Worm (Caenorhabditis elegans) whole organism, L1 larva: ENCODE results near the gene sra-26.

Experiments used
- C16A3.4 ChIP-seq: fragments of 150-350 bp; optimal IDR thresholded peaks from 2 replicates; lab custom pipeline; 2014; ENCODE audit warnings: missing biosample characterization, missing genetic modification characterization
- Y116A8C.19 ChIP-seq: sonication (generic microtip); optimal IDR thresholded peaks from 2 replicates; lab custom pipeline; 2016; ENCODE audit warnings: missing compliant biosample characterization, missing genetic modification characterization, borderline replicate concordance
- aly-2 ChIP-seq: fragments of 150-350 bp; optimal IDR thresholded peaks from 2 replicates; lab custom pipeline; 2014; ENCODE audit warnings: missing biosample characterization, missing genetic modification characterization
- ama-1 ChIP-seq: fragments of 150-350 bp; optimal IDR thresholded peaks from 2 replicates; lab custom pipeline; 2014
- blmp-1 ChIP-seq: fragments of 150-350 bp; optimal IDR thresholded peaks from 2 replicates; lab custom pipeline; 2014; ENCODE audit warnings: missing biosample characterization, missing genetic modification characterization
- ceh-8 ChIP-seq: fragments of 200-800 bp; sonication (Bioruptor generic); optimal IDR thresholded peaks from 2 replicates; lab custom pipeline; 2018; ENCODE audit warnings: mild to moderate bottlenecking, missing genetic modification characterization, moderate library complexity, missing compliant biosample characterization
- ceh-82 ChIP-seq, 3 experiments: fragments of 150-350 bp in 1 of 3; sonication (generic microtip) in 2 of 3; optimal IDR thresholded peaks; 2 replicates each; lab custom pipeline; 2014 to 2017; ENCODE audit warnings: missing biosample characterization in 3 of 3, missing genetic modification characterization in 3 of 3
- ceh-90 ChIP-seq: sonication (generic microtip); optimal IDR thresholded peaks from 2 replicates; lab custom pipeline; 2016; ENCODE audit warnings: missing genetic modification characterization, missing compliant biosample characterization
- dpl-1 ChIP-seq, 3 experiments: fragments of 150-350 bp in 2 of 3; sonication (generic microtip) in 1 of 3; optimal IDR thresholded peaks; 2 replicates each; lab custom pipeline; 2014 to 2017; ENCODE audit warnings: missing biosample characterization in 3 of 3, missing genetic modification characterization in 3 of 3, missing genetic modification reagents in 3 of 3
- efl-1 ChIP-seq, 4 experiments: fragments of 150-350 bp; optimal IDR thresholded peaks in 3 of 4; peaks in 1 of 4; 1 replicate in 1 of 4; 2 replicates in 3 of 4; lab custom pipeline; 2014; ENCODE audit warnings: missing biosample characterization in 2 of 4, missing genetic modification characterization in 2 of 4, missing genetic modification reagents in 2 of 4
- efl-3 ChIP-seq: fragments of 200-800 bp; sonication (Bioruptor generic); optimal IDR thresholded peaks from 2 replicates; lab custom pipeline; 2018; ENCODE audit warnings: mild to moderate bottlenecking, missing genetic modification characterization, missing compliant biosample characterization
- elt-2 ChIP-seq: sonication (generic microtip); optimal IDR thresholded peaks from 2 replicates; lab custom pipeline; 2016; ENCODE audit warnings: missing genetic modification characterization, mild to moderate bottlenecking, inconsistent platforms, missing compliant biosample characterization, missing genetic modification reagents
- elt-3 ChIP-seq, 6 experiments: fragments of 150-350 bp in 1 of 6; sonication (generic microtip); optimal IDR thresholded peaks; 2 replicates each; lab custom pipeline; 2017 to 2018; ENCODE audit warnings: missing biosample characterization in 6 of 6, missing genetic modification characterization in 6 of 6, inconsistent platforms in 1 of 6
- ets-5 ChIP-seq: fragments of 200-800 bp; sonication (Bioruptor generic); IDR thresholded peaks from 2 replicates; pipeline ENCODE4 v1.3.6; 2022; ENCODE audit warnings: missing genetic modification characterization, missing compliant biosample characterization
- fkh-10 ChIP-seq: sonication (generic microtip); optimal IDR thresholded peaks from 2 replicates; lab custom pipeline; 2017; ENCODE audit warnings: missing biosample characterization, missing genetic modification reagents, missing genetic modification characterization
- fos-1 ChIP-seq: fragments of 150-350 bp; optimal IDR thresholded peaks from 2 replicates; lab custom pipeline; 2014; ENCODE audit warnings: missing biosample characterization, missing genetic modification characterization
- hlh-17 ChIP-seq: fragments of 200-800 bp; sonication (Bioruptor generic); optimal IDR thresholded peaks from 2 replicates; lab custom pipeline; 2018; ENCODE audit warnings: missing genetic modification characterization, mild to moderate bottlenecking, missing compliant biosample characterization, moderate library complexity, borderline replicate concordance
- irx-1 ChIP-seq: sonication (generic microtip); optimal IDR thresholded peaks from 2 replicates; lab custom pipeline; 2016; ENCODE audit warnings: missing genetic modification characterization, missing compliant biosample characterization
- isw-1 ChIP-seq: fragments of 200-800 bp; sonication (Bioruptor generic); IDR thresholded peaks from 2 replicates; pipeline ENCODE4 v1.3.6; 2022; ENCODE audit warnings: missing genetic modification characterization, missing compliant biosample characterization
- jun-1 ChIP-seq: fragments of 150-350 bp; optimal IDR thresholded peaks from 2 replicates; lab custom pipeline; 2014; ENCODE audit warnings: missing biosample characterization, missing genetic modification reagents, missing genetic modification characterization
- lin-13 ChIP-seq: fragments of 150-350 bp; optimal IDR thresholded peaks from 2 replicates; lab custom pipeline; 2014; ENCODE audit warnings: missing biosample characterization, missing genetic modification reagents, missing genetic modification characterization
- lin-14 ChIP-seq: fragments of 200-800 bp; sonication (Bioruptor generic); optimal IDR thresholded peaks from 2 replicates; lab custom pipeline; 2018; ENCODE audit warnings: mild to moderate bottlenecking, missing genetic modification characterization, moderate library complexity, missing compliant biosample characterization
- lin-15B ChIP-seq: fragments of 150-350 bp; sonication (generic microtip); optimal IDR thresholded peaks from 3 replicates; lab custom pipeline; 2014; ENCODE audit warnings: missing biosample characterization, missing genetic modification characterization
- lin-35 ChIP-seq, 2 experiments: fragments of 150-350 bp; optimal IDR thresholded peaks; 2 replicates each; lab custom pipeline; 2014; ENCODE audit warnings: missing biosample characterization in 2 of 2, missing genetic modification characterization in 2 of 2, missing genetic modification reagents in 2 of 2
- lsy-2 ChIP-seq, 2 experiments: fragments of 150-350 bp; optimal IDR thresholded peaks; 2 replicates each; lab custom pipeline; 2014; ENCODE audit warnings: missing biosample characterization in 2 of 2, missing genetic modification characterization in 2 of 2
- mab-9 ChIP-seq: fragments of 200-800 bp; sonication (Bioruptor generic); IDR thresholded peaks from 2 replicates; pipeline ENCODE4 v1.3.6; 2022; ENCODE audit warnings: missing genetic modification reagents, missing genetic modification characterization, missing compliant biosample characterization
- mdl-1 ChIP-seq, 2 experiments: fragments of 150-350 bp; optimal IDR thresholded peaks; 2 replicates each; lab custom pipeline; 2014 to 2017; ENCODE audit warnings: missing biosample characterization in 2 of 2, missing genetic modification characterization in 2 of 2, inconsistent platforms in 1 of 2
- mef-2 ChIP-seq: fragments of 150-350 bp; optimal IDR thresholded peaks from 2 replicates; lab custom pipeline; 2014; ENCODE audit warnings: missing biosample characterization, missing genetic modification characterization
- mep-1 ChIP-seq: fragments of 150-350 bp; optimal IDR thresholded peaks from 2 replicates; lab custom pipeline; 2014; ENCODE audit warnings: missing biosample characterization, missing genetic modification characterization
- nhr-12 ChIP-seq: sonication (generic microtip); optimal IDR thresholded peaks from 2 replicates; lab custom pipeline; 2017; ENCODE audit warnings: missing biosample characterization, missing genetic modification characterization
- nhr-20 ChIP-seq: sonication (generic microtip); optimal IDR thresholded peaks from 2 replicates; lab custom pipeline; 2016; ENCODE audit warnings: mild to moderate bottlenecking, missing genetic modification characterization, missing compliant biosample characterization
- nhr-47 ChIP-seq: sonication (generic microtip); optimal IDR thresholded peaks from 2 replicates; lab custom pipeline; 2016; ENCODE audit warnings: mild to moderate bottlenecking, missing genetic modification characterization, moderate library complexity, missing compliant biosample characterization
- nhr-71 ChIP-seq: sonication (generic microtip); optimal IDR thresholded peaks from 2 replicates; lab custom pipeline; 2016; ENCODE audit warnings: mild to moderate bottlenecking, missing genetic modification characterization, moderate library complexity, missing compliant biosample characterization
- nhr-76 ChIP-seq: sonication (generic microtip); optimal IDR thresholded peaks from 2 replicates; lab custom pipeline; 2017; ENCODE audit warnings: missing biosample characterization, missing genetic modification characterization
- nhr-77 ChIP-seq: fragments of 150-350 bp; optimal IDR thresholded peaks from 2 replicates; lab custom pipeline; 2014; ENCODE audit warnings: missing biosample characterization, missing genetic modification characterization
- nhr-90 ChIP-seq: sonication (generic microtip); optimal IDR thresholded peaks from 2 replicates; lab custom pipeline; 2016; ENCODE audit warnings: mild to moderate bottlenecking, missing genetic modification characterization, missing compliant biosample characterization; ENCODE audit not compliant: poor library complexity
- rnt-1 ChIP-seq: sonication (generic microtip); optimal IDR thresholded peaks from 2 replicates; lab custom pipeline; 2016; ENCODE audit warnings: mild to moderate bottlenecking, missing genetic modification characterization, moderate library complexity, missing compliant biosample characterization
- skn-1 ChIP-seq: fragments of 150-350 bp; optimal IDR thresholded peaks from 2 replicates; lab custom pipeline; 2014; ENCODE audit warnings: missing biosample characterization, missing genetic modification characterization
- snpc-4 ChIP-seq: fragments of 150-350 bp; optimal IDR thresholded peaks from 2 replicates; lab custom pipeline; 2014; ENCODE audit warnings: missing biosample characterization, missing genetic modification characterization
- sptf-1 ChIP-seq: fragments of 150-350 bp; optimal IDR thresholded peaks from 2 replicates; lab custom pipeline; 2014; ENCODE audit warnings: missing biosample characterization, missing genetic modification characterization
- swsn-7 ChIP-seq: sonication (generic microtip); optimal IDR thresholded peaks from 2 replicates; lab custom pipeline; 2016; ENCODE audit warnings: missing genetic modification characterization, missing compliant biosample characterization
- tbx-2 ChIP-seq: sonication (generic microtip); optimal IDR thresholded peaks from 2 replicates; lab custom pipeline; 2016; ENCODE audit warnings: missing genetic modification characterization, missing compliant biosample characterization
- tlp-1 ChIP-seq: fragments of 150-350 bp; optimal IDR thresholded peaks from 2 replicates; lab custom pipeline; 2014; ENCODE audit warnings: missing biosample characterization, missing genetic modification characterization
- unc-30 ChIP-seq: sonication (generic microtip); optimal IDR thresholded peaks from 2 replicates; lab custom pipeline; 2017; ENCODE audit warnings: missing biosample characterization, missing genetic modification characterization
- unc-62 ChIP-seq: fragments of 150-350 bp; optimal IDR thresholded peaks from 2 replicates; lab custom pipeline; 2014; ENCODE audit warnings: missing biosample characterization, missing genetic modification reagents, missing genetic modification characterization
- unc-98 ChIP-seq: fragments of 200-800 bp; sonication (Bioruptor generic); IDR thresholded peaks from 2 replicates; pipeline ENCODE4 v1.3.6; 2022; ENCODE audit warnings: missing genetic modification characterization, missing compliant biosample characterization
- vab-15 ChIP-seq: sonication (generic microtip); optimal IDR thresholded peaks from 2 replicates; lab custom pipeline; 2017; ENCODE audit warnings: missing genotype, mild to moderate bottlenecking, missing genetic modification characterization, missing compliant biosample characterization
- zag-1 ChIP-seq: fragments of 150-350 bp; optimal IDR thresholded peaks from 2 replicates; lab custom pipeline; 2014; ENCODE audit warnings: missing biosample characterization, missing genetic modification characterization
- zip-4 ChIP-seq: fragments of 200-800 bp; sonication (Bioruptor generic); optimal IDR thresholded peaks from 2 replicates; lab custom pipeline; 2018; ENCODE audit warnings: mild to moderate bottlenecking, missing genetic modification characterization, moderate library complexity, missing compliant biosample characterization
- ztf-11 ChIP-seq, 2 experiments: sonication (generic microtip); optimal IDR thresholded peaks; 2 replicates each; lab custom pipeline; 2016 to 2017; ENCODE audit warnings: missing genetic modification characterization in 2 of 2, missing biosample characterization in 1 of 2, missing compliant biosample characterization in 1 of 2

The sra-26 gene

DNA sequence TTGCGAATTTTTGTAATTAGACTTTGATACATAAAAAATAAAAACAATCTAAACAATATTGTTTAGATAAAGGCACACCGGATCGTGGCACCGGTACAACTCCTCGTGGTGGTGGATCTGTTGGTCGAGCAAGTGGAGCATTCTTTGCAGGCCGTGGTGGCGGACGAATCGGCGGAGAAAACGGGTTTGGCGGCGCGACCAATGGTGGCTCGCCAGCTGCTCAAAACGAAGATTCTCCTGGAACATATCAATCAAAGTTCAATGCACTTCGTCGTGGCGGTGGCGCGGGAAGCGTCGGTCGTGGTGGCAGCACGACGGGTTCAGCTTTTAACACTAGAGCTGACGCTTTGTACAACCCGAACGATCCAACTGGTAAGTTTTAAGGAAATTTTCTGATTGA lies 34.3 kb upstream of the sra-26 start:
- TF ChIP-seq mef-2 (tag; lab: Kevin White, UChicago) (no peak), ceh-90 (no peak), nhr-47 (no peak), hlh-17 (no peak), fkh-10 (no peak), elt-2 (tag; lab: Kevin White, UChicago) (no peak), nhr-20 (tag; lab: Kevin White, UChicago) (no peak), jun-1 (tag; lab: Kevin White, UChicago) (no peak), unc-30 (tag; lab: Kevin White, UChicago) (no peak), lsy-2 (tag; optimal IDR thresholded peaks at IDR 0.05; lab: Kevin White, UChicago) (no peak), C16A3.4 (tag; lab: Kevin White, UChicago) (no peak), nhr-76 (tag; lab: Kevin White, UChicago) (no peak), lin-13 (GFP tag; lab: Kevin White, UChicago) (no peak), lin-15B (no peak), vab-15 (tag; lab: Kevin White, UChicago) (no peak), Y116A8C.19 (tag; lab: Kevin White, UChicago) (no peak), zip-4 (GFP tag; lab: Kevin White, UChicago) (no peak), fos-1 (no peak), elt-3 (tag; optimal IDR thresholded peaks at IDR 0.05; lab: Kevin White, UChicago) (no peak)
- TF ChIP-seq, all 84 proteins: peak for 0

DNA sequence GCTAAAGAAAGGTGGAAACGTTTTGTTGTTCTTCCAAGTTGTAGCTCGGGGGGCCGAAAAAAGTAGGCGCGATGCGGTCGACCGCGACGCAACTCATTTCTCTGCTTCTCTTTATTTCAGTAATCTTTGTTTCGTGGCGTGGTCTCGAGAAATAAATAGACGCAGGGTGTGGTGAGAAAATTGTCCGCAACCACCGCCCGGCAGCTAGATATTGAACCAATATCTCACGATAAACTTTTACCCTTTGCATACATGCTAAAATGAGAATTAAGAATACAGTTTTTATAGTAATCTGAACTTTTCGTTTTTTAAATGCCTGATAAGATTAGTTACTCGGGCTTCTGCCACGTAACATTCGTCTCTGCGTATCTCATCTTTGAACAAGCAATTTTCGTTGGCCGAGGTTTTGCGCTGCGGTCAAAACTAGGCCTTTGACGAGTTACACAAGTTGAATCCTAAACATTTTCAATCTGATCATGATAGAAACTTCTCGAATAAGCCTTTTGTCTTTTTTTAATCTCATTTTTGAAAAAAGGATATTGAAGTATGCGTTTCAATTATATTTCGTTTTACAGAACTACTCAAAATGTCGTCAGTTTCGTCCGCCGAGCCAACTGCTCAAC lies 32.2 kb upstream of the sra-26 start, which contains the start of gene gyf-1:
gyf-1 (plus strand) TSS at position 573 of the 623 bp plus-strand sequence.
- no peak for TF ChIP-seq nhr-90 (tag; lab: Kevin White, UChicago)
- no peak for TF ChIP-seq ama-1
- TF ChIP-seq mdl-1 (tag; optimal IDR thresholded peaks at IDR 0.05; lab: Kevin White, UChicago) = peak in 1 of 2 experiments; percentile 55
- peak; percentile 10 for TF ChIP-seq blmp-1 (tag; lab: Kevin White, UChicago)
- TF ChIP-seq skn-1 (tag; lab: Kevin White, UChicago) = no peak
- no peak for TF ChIP-seq tlp-1 (tag; lab: Kevin White, UChicago)
- TF ChIP-seq elt-2 (tag; lab: Kevin White, UChicago) = peak; percentile 17
- TF ChIP-seq tbx-2 (tag; lab: Kevin White, UChicago) = peak; percentile 24
- no peak for TF ChIP-seq zip-4 (GFP tag; lab: Kevin White, UChicago)
- no peak for TF ChIP-seq efl-3 (GFP tag; lab: Kevin White, UChicago)
- TF ChIP-seq mab-9 (GFP tag; lab: Robert Waterston, UW) = no peak
- TF ChIP-seq nhr-71 (tag; lab: Kevin White, UChicago) = peak; percentile 57
- TF ChIP-seq ceh-90 = no peak
- TF ChIP-seq lin-14 (GFP tag; lab: Kevin White, UChicago) = peak; percentile 76
- no peak for TF ChIP-seq C16A3.4 (tag; lab: Kevin White, UChicago)
- TF ChIP-seq nhr-12 (tag; lab: Kevin White, UChicago) = no peak
- TF ChIP-seq vab-15 (tag; lab: Kevin White, UChicago) = peak; percentile 10
- TF ChIP-seq isw-1 = no peak
- TF ChIP-seq ceh-8 (GFP tag; lab: Kevin White, UChicago) = no peak
- TF ChIP-seq ets-5 (GFP tag; lab: Robert Waterston, UW) = no peak
- TF ChIP-seq sptf-1 (tag; lab: Kevin White, UChicago) = no peak
- peak; percentile 46 for TF ChIP-seq nhr-20 (tag; lab: Kevin White, UChicago)
- TF ChIP-seq nhr-76 (tag; lab: Kevin White, UChicago) = no peak
- TF ChIP-seq lsy-2 (tag; optimal IDR thresholded peaks at IDR 0.05; lab: Kevin White, UChicago) = peak in 1 of 2 experiments; percentile 51
- no peak for TF ChIP-seq snpc-4
- no peak for TF ChIP-seq unc-62 (GFP tag; lab: Kevin White, UChicago)
- TF ChIP-seq rnt-1 (tag; lab: Kevin White, UChicago) = peak; percentile 50
- TF ChIP-seq ztf-11 (tag; optimal IDR thresholded peaks at IDR 0.05; lab: Kevin White, UChicago) = no peak
- peak in 1 of 2 experiments; percentile 32 for TF ChIP-seq lin-35 (GFP tag; optimal IDR thresholded peaks at IDR 0.05; lab: Kevin White, UChicago)
- peak in 1 of 3 experiments; percentile 53 for TF ChIP-seq ceh-82 (tag; optimal IDR thresholded peaks at IDR 0.05; lab: Kevin White, UChicago)
- peak; percentile 30 for TF ChIP-seq swsn-7
- peak; percentile 3 for TF ChIP-seq aly-2
- no peak for TF ChIP-seq zag-1 (tag; lab: Kevin White, UChicago)
- peak; percentile 8 for TF ChIP-seq nhr-77
- peak in 2 of 3 experiments; percentile 5 to 14 for TF ChIP-seq dpl-1 (GFP tag; optimal IDR thresholded peaks at IDR 0.05; lab: Kevin White, UChicago)
- TF ChIP-seq irx-1 (tag; lab: Kevin White, UChicago) = no peak
- no peak for TF ChIP-seq unc-98 (GFP tag; lab: Robert Waterston, UW)
- TF ChIP-seq mep-1 (tag; lab: Kevin White, UChicago) = no peak
- TF ChIP-seq efl-1 (optimal IDR thresholded peaks at IDR 0.05; lab: Kevin White, UChicago) = peak; percentile 36 to 38
- peak; percentile 13 to 29 for TF ChIP-seq efl-1 (GFP tag; optimal IDR thresholded peaks at IDR 0.05 in 1 of 2; lab: Kevin White, UChicago)
